Worm (Caenorhabditis elegans) whole organism, L2 larva: ENCODE data around the gene C06A12.8.

Experiments
- alr-1 ChIP-seq: fragments of 150-350 bp; optimal IDR thresholded peaks from 2 replicates; lab custom pipeline; 2014; ENCODE audit warnings: missing biosample characterization, missing genetic modification characterization
- dmd-4 ChIP-seq: sonication (generic microtip); optimal IDR thresholded peaks from 2 replicates; lab custom pipeline; 2017; ENCODE audit warnings: missing biosample characterization, missing genetic modification characterization
- egl-27 ChIP-seq: sonication (generic microtip); optimal IDR thresholded peaks from 3 replicates; lab custom pipeline; 2017; ENCODE audit warnings: missing biosample characterization, missing genetic modification reagents, missing genetic modification characterization
- elt-1 ChIP-seq: fragments of 150-350 bp; optimal IDR thresholded peaks from 2 replicates; lab custom pipeline; 2014; ENCODE audit warnings: missing biosample characterization, missing genetic modification characterization
- elt-3 ChIP-seq: sonication (generic microtip); optimal IDR thresholded peaks from 2 replicates; lab custom pipeline; 2017; ENCODE audit warnings: missing biosample characterization, missing genetic modification characterization
- fos-1 ChIP-seq: fragments of 150-350 bp; optimal IDR thresholded peaks from 2 replicates; lab custom pipeline; 2014; ENCODE audit warnings: missing biosample characterization, missing genetic modification characterization
- lsy-2 ChIP-seq, 2 experiments: fragments of 150-350 bp in 1 of 2; sonication (generic microtip) in 1 of 2; optimal IDR thresholded peaks; 2 replicates each; lab custom pipeline; 2014 to 2017; ENCODE audit warnings: missing biosample characterization in 2 of 2, missing genetic modification characterization in 2 of 2
- mab-5 ChIP-seq: fragments of 150-350 bp; optimal IDR thresholded peaks from 2 replicates; lab custom pipeline; 2014; ENCODE audit warnings: missing biosample characterization, missing genetic modification characterization
- mbf-1 ChIP-seq: sonication (generic microtip); optimal IDR thresholded peaks from 2 replicates; lab custom pipeline; 2017; ENCODE audit warnings: missing biosample characterization, missing genetic modification characterization
- nhr-6 ChIP-seq: fragments of 150-350 bp; optimal IDR thresholded peaks from 2 replicates; lab custom pipeline; 2014; ENCODE audit warnings: missing biosample characterization, missing genetic modification characterization
- snpc-4 ChIP-seq: fragments of 150-350 bp; optimal IDR thresholded peaks from 2 replicates; lab custom pipeline; 2014; ENCODE audit warnings: missing biosample characterization, missing genetic modification characterization
- unc-62 ChIP-seq: fragments of 150-350 bp; optimal IDR thresholded peaks from 2 replicates; lab custom pipeline; 2014; ENCODE audit warnings: missing biosample characterization, missing genetic modification reagents, missing genetic modification characterization

ce11 chrIV:17395910-17396309 is 41.2 kb upstream of the C06A12.8 start, which contains the start of gene sru-15:
- TF ChIP-seq snpc-4 (tag; lab: Kevin White, UChicago) (no peak), mbf-1 (no peak), unc-62 (GFP tag; lab: Kevin White, UChicago) (no peak), alr-1 (no peak), elt-3 (tag; lab: Kevin White, UChicago) (no peak), dmd-4 (tag; lab: Kevin White, UChicago) (no peak), fos-1 (no peak), nhr-6 (tag; lab: Kevin White, UChicago) (no peak), mab-5 (tag; lab: Kevin White, UChicago) (no peak), elt-1 (tag; lab: Kevin White, UChicago) (no peak), lsy-2 (tag; optimal IDR thresholded peaks at IDR 0.05; lab: Kevin White, UChicago) (no peak), egl-27 (tag; lab: Kevin White, UChicago) (no peak)
